Worm (Caenorhabditis elegans): ENCODE measurements around the gene T22B2.3.

DNA sequence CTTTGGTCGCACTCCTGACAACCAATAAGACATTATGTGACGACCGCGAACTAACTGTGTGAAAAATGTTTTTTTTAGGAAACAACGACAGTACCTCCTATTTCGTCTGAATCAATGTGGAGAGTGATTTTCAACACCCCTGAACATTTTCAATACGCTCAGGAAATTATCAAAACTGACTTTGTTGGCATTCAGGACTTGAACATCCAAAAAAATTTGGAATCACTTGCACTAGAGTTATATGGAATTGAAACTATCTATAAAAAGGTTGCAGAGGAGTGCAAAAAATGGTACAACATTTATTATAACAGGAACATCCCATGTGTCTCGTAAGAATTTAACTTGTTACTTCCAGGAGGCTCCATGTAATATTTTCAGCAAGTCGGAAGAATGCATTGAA, 1.1 kb downstream of the T22B2.3 start:
- no peak for TF ChIP-seq fkh-10 (GFP tag; optimal IDR thresholded peaks at IDR 0.05)
- TF ChIP-seq ces-1 (GFP tag; optimal IDR thresholded peaks at IDR 0.05), result no peak
- no peak for TF ChIP-seq unc-130 (tag; optimal IDR thresholded peaks at IDR 0.05)
- no peak for TF ChIP-seq jun-1 (tag; optimal IDR thresholded peaks at IDR 0.05)
- no peak for TF ChIP-seq nhr-19 (GFP tag; conservative IDR thresholded peaks at IDR 0.05)
- no peak for TF ChIP-seq Y116A8C.19 (tag; optimal IDR thresholded peaks at IDR 0.05; ENCODE audit: borderline replicate concordance)
- TF ChIP-seq dpl-1 (GFP tag; optimal IDR thresholded peaks at IDR 0.05), result no peak
- TF ChIP-seq lir-3 (tag; optimal IDR thresholded peaks at IDR 0.05; ENCODE audit: poor library complexity), result no peak
- no peak for TF ChIP-seq lsy-2 (tag; optimal IDR thresholded peaks at IDR 0.05)
- TF ChIP-seq ceh-82 (tag; optimal IDR thresholded peaks at IDR 0.05), result no peak

All from whole organism, L1 larva.